Fruit fly (Drosophila melanogaster): ENCODE measurements around the gene isoQC.

The isoQC gene

dm6 chr3L:20517179-20517834, 43.0 kb downstream of the isoQC start (continued):
- TF ChIP-seq Rel (GFP tag; optimal IDR thresholded peaks at IDR 0.05) (no peak), Rel (tag; optimal IDR thresholded peaks at IDR 0.05) (peak; percentile 84), ey (GFP tag; optimal IDR thresholded peaks at IDR 0.05) (no peak)

- TF ChIP-seq Rel (GFP tag; optimal IDR thresholded peaks at IDR 0.05): no peak
- peak; percentile 85 for TF ChIP-seq Rel (tag; optimal IDR thresholded peaks at IDR 0.05)
- peak; percentile 39 for TF ChIP-seq br (GFP tag; optimal IDR thresholded peaks at IDR 0.05)
- TF ChIP-seq jim (GFP tag; optimal IDR thresholded peaks at IDR 0.05): peak; percentile 82
- TF ChIP-seq Sp1 (GFP tag; optimal IDR thresholded peaks at IDR 0.05): peak; percentile 35
- TF ChIP-seq sv (GFP tag; optimal IDR thresholded peaks at IDR 0.05): no peak
- peak; percentile 11 for TF ChIP-seq woc (GFP tag; optimal IDR thresholded peaks at IDR 0.05)
- TF ChIP-seq Hr78 (GFP tag; optimal IDR thresholded peaks at IDR 0.05): no peak
- no peak for TF ChIP-seq dsf (GFP tag; optimal IDR thresholded peaks at IDR 0.05; ENCODE audit: borderline replicate concordance)
- TF ChIP-seq Jra (GFP tag; optimal IDR thresholded peaks at IDR 0.05): no peak
- TF ChIP-seq N (GFP tag; optimal IDR thresholded peaks at IDR 0.05): no peak
- peak; percentile 11 for TF ChIP-seq Mio (GFP tag; optimal IDR thresholded peaks at IDR 0.05)
- no peak for TF ChIP-seq CG32264 (GFP tag; optimal IDR thresholded peaks at IDR 0.05)
- peak; percentile 67 for TF ChIP-seq ey (GFP tag; optimal IDR thresholded peaks at IDR 0.05)
- TF ChIP-seq Abd-B (GFP tag; optimal IDR thresholded peaks at IDR 0.05): no peak
- TF ChIP-seq h (GFP tag; optimal IDR thresholded peaks at IDR 0.05): peak; percentile 32
- TF ChIP-seq pan (optimal IDR thresholded peaks at IDR 0.05): no peak
- TF ChIP-seq Dif (GFP tag; optimal IDR thresholded peaks at IDR 0.05; ENCODE audit: partially characterized antibody): peak; percentile 36
- no peak for TF ChIP-seq usp (GFP tag; optimal IDR thresholded peaks at IDR 0.05)
- peak; percentile 8 for TF ChIP-seq dmrt93B (GFP tag; optimal IDR thresholded peaks at IDR 0.05)
- peak; percentile 13 for TF ChIP-seq Hr83 (GFP tag; optimal IDR thresholded peaks at IDR 0.05; ENCODE audit: poor library complexity, severe bottlenecking)
- TF ChIP-seq foxo (GFP tag; optimal IDR thresholded peaks at IDR 0.05): peak; percentile 56 to 60
- TF ChIP-seq Hnf4 (GFP tag; optimal IDR thresholded peaks at IDR 0.05): peak; percentile 24
- no peak for TF ChIP-seq brk (GFP tag; optimal IDR thresholded peaks at IDR 0.05)
- peak; percentile 49 for TF ChIP-seq HLH106 (tag; optimal IDR thresholded peaks at IDR 0.05)
- no peak for TF ChIP-seq sage (GFP tag; optimal IDR thresholded peaks at IDR 0.05)
- no peak for TF ChIP-seq Myc (optimal IDR thresholded peaks at IDR 0.05)
- peak; percentile 100 for TF ChIP-seq psq (GFP tag; optimal IDR thresholded peaks at IDR 0.05)
- peak; percentile 54 for TF ChIP-seq rgr (GFP tag; optimal IDR thresholded peaks at IDR 0.05)
- no peak for TF ChIP-seq dl (GFP tag; optimal IDR thresholded peaks at IDR 0.05; ENCODE audit: insufficient read depth in 1 of 2, partially characterized antibody in 2 of 2)
- peak; percentile 52 for TF ChIP-seq OdsH (GFP tag; optimal IDR thresholded peaks at IDR 0.05)
- TF ChIP-seq lola (GFP tag; optimal IDR thresholded peaks at IDR 0.05): no peak
- TF ChIP-seq Vsx2 (GFP tag; optimal IDR thresholded peaks at IDR 0.05; ENCODE audit: partially characterized antibody): no peak
- no peak for TF ChIP-seq CrebA (GFP tag; optimal IDR thresholded peaks at IDR 0.05; ENCODE audit: borderline replicate concordance)
- TF ChIP-seq tai (GFP tag; optimal IDR thresholded peaks at IDR 0.05): peak; percentile 41
- peak; percentile 78 for TF ChIP-seq fru (GFP tag; optimal IDR thresholded peaks at IDR 0.05)
- TF ChIP-seq GATAd (GFP tag; optimal IDR thresholded peaks at IDR 0.05): no peak
- no peak for TF ChIP-seq CG9705 (GFP tag; optimal IDR thresholded peaks at IDR 0.05)
- TF ChIP-seq Dfd (GFP tag; optimal IDR thresholded peaks at IDR 0.05): no peak
Measured at dm6 chr3L:20517897-20518804, 43.9 kb downstream of the isoQC start.

Measured in whole organism, wandering third instar larva.